Fruit fly (Drosophila melanogaster) whole organism: Measurements from ENCODE around the gene Polr2J.

Experiments used
- CG8478 ChIP-seq: fragments of >200 bp; optimal IDR thresholded peaks from 2 replicates; lab custom pipeline; 2018; ENCODE audit warnings: inconsistent platforms
- usp ChIP-seq: fragments of >200 bp; optimal IDR thresholded peaks from 2 replicates; lab custom pipeline; 2017; ENCODE audit warnings: missing biosample characterization, missing genetic modification characterization, mixed read lengths

- no peak for TF ChIP-seq CG8478 (lab: Kevin White, UChicago)
- TF ChIP-seq usp (GFP tag; lab: Kevin White, UChicago), result no peak
These were observed 35.4 kb downstream of the Polr2J start for dm6 chr2L:17374832-17375231.
